Worm (Caenorhabditis elegans): Measurements from ENCODE around the gene D2096.9.
"Not testable (repeated sequence)": the region's sequence is repeated elsewhere in the genome, so short reads cannot be mapped to it uniquely, and the experiment has no call there.

D2096.9 gene

DNA sequence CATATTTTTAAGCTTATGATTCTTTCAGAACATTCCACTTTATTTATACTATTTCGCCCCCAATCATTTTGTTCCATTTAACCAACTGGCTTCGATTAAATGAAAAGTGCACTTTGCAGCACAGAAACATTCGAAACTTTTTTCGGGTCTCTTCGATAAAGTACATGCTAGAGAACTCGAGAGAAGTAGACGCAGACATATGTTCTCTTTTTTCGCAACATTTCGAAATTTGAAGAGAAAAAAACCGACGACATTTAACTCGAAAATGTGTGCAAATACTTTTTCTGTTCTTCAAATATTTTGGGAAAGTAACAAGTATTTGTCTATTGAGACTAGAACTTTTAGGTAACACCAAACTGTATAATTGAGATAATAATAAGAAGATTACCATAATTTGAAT is 5.7 kb downstream of the D2096.9 start:
- TF ChIP-seq unc-62 (GFP tag; optimal IDR thresholded peaks at IDR 0.05) = no peak

DNA sequence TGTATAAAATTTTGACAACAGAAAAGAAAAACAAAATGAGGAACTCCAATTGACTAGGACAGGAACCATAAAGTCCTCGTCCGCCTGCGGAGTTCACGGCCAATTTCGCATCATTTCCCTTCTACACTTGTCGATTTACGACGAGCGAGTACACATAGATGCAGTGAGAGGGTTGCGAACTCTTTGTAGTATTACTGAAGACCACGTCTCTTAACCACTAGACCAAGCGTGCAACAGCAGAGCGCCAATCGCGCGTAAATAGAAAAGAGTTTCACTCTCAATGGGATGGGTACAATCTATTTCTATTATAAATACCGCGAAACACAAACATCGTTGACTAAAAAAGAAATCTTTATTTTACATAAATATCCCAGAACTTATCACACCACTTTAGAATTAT is 7.2 kb downstream of the D2096.9 start:
- no peak for TF ChIP-seq unc-62 (GFP tag; optimal IDR thresholded peaks at IDR 0.05)

DNA sequence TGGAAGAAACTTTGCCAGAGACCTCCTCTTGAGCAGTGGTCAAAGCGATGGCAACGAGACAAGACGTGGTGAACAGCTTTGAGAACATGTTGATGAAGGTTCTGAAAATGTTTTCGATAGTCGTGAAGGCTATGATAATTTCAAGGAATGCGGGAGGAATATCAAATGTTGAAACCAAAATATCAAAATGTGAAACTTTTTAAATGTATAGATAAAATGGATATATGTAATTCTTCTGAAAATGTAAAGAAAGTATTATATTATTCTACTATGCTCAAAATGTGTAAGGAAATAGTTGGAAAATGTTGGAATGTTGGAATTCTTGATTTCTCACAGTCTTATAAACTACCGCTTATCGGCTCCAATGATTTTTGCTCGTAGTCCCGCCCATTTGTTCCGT is 13.5 kb downstream of the D2096.9 start, which contains the start of gene D2096.6:
Gene D2096.6 (minus strand): TSS at position 101 of the 400 bp plus-strand sequence.
- no peak for TF ChIP-seq unc-62 (GFP tag; optimal IDR thresholded peaks at IDR 0.05)

DNA sequence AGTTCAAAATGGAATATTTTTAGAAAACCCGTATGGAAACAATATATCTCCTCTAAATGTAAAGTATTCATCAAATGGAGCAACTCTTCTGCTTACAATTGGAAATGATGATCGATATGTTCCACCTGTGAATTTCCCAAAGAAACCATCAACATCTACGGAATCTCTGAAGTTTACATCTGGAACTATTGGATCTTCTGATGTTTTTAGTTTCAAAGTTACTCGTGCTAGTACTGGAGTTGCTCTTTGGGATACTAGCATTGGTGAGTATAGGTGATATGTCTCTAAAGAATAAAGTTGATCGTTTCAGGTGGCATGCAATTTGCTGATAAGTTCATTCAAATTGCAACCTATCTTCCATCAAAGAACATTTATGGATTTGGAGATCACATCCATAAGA is 14.7 kb downstream of the D2096.9 start:
- no peak for TF ChIP-seq unc-62 (GFP tag; optimal IDR thresholded peaks at IDR 0.05)

DNA sequence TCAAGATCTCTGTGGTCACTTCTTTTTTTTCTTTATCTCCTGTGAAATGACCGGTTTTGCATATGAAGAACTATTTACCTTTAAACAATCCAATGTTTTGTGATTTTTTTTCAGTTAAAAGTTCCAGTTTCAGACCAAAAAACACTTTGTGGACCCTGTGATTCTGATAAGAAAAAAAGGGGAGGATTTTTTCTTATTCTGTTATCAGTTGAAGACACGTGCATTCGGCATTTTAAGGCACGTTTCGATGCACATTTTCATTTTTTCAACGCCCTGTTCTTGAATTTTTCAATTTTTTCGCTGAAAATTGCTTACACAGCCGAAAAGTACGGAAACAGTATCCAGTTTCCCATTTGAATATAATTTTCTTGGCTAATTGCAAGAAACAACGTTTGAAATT is 16.3 kb downstream of the D2096.9 start, which contains the start of gene aagr-1:
Gene aagr-1 (plus strand): TSS at position 227 of the 400 bp plus-strand sequence.
- no peak for TF ChIP-seq unc-62 (GFP tag; optimal IDR thresholded peaks at IDR 0.05)

DNA sequence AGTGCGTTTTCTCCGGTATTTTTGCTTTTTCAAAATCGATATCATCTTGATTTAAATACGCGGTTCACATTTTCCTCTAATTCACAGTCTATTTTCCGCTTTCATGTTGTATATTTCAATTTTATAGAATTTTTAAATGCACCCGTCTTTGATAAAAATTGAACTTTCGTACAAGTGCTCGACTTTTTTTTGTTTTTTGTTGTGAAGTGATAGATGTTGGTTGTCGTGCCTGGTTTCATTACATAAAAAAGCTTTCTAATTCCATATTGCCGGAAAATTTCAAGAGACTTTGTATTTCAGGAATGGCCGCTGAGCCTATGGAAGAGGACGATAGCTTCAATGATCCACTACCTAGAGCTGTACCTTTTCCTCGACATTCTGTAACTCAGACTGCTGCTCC is 19.4 kb downstream of the D2096.9 start, which contains the start of gene D2096.12:
Gene D2096.12 (plus strand): TSS at position 301 of the 400 bp plus-strand sequence.
- TF ChIP-seq unc-62 (GFP tag; optimal IDR thresholded peaks at IDR 0.05) = no peak

DNA sequence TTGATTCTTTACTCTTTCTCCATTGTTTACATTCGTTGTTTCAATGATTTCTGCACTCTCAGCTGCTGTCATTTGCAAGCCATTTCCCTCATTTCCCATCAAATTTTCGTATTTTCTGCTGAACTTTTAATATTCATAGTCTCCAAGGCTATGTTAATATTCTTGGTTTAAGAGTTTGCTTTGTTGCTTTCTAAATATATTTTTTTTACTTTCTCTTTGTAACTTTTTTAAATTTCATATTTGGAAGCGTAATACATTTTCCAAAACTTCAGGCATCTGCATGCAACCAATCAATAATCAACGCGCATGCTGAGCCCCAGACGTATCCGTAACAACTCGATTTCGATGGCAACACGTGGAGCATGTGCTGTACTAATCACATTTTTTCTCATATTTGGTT is 21.8 kb downstream of the D2096.9 start, which contains the start of gene sqv-1:
Gene sqv-1 (plus strand): TSS at position 301 of the 400 bp plus-strand sequence.
- TF ChIP-seq unc-62 (GFP tag; optimal IDR thresholded peaks at IDR 0.05) = no peak

DNA sequence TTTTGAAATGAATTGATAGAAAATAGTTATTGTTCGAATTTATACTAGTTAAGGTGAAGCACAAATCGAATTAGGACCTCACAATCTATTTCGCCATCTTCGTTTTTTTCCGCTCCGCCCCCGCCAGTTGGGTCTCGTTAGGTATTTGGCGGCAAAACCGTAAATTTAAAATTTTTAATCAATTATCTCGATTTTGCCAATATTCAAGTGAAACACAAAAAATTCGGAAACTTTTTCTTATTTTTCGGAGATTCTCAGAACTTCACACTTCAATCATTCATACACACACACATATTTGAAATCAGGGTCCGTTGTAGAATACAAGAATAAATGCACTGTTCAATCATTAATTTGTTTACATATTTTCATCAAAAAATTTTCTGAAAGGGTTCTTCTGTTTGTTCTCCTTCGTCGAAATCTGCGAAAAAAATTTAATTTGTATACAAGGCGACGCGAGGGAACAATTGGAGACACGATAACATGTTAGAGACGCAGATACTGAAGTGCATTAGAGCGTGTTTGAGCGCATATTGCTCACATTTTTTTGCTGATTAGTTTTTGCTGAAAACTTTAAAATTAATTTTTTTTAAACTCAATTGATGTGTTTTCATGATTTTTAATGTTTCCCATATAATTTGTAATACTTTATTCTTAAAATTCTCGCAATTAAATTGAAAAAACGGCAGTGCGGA is 22.7 kb downstream of the D2096.9 start, which contains the start of gene D2096.5:
Gene D2096.5 (minus strand): TSS at position 51 of the 692 bp plus-strand sequence.
- TF ChIP-seq unc-62 (GFP tag; optimal IDR thresholded peaks at IDR 0.05) = no peak

DNA sequence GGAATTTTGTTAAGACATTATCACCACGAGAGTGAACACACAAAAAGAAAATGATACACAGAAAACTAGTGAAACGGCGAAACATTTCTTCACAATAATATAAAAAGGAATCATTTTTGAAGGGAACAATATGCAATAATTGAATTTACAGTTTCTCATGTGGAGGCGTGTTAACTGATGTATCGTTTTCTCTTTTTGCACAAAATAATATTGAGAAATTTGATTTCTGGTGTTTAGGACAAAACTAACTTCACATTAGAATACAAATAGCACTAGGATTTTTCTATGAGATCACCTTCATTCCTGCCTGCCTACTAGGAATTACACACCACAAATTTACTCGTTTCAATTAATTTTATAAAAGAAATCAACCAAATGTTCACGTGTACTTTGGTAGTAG is 24.1 kb downstream of the D2096.9 start, which contains the start of gene D2096.13:
Gene D2096.13 (minus strand): TSS at position 101 of the 400 bp plus-strand sequence.
- TF ChIP-seq unc-62 (GFP tag; optimal IDR thresholded peaks at IDR 0.05) = no peak

DNA sequence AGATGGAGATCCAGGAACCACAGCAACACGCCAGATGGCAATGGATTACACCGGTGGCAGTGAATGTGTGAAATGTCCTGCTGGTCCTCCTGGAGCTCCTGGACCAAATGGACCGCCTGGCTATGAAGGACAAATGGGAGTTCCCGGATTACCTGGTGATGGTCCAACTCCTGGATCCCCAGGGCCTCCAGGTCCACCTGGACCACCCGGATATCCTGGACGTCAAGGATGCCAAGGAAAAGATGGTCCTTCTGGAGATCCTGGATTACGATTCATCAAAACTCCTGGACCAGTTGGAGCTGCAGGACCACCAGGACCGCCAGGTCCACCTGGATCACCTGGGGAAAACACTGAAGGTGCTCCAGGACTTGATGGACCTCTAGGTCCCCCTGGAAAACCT is 25.3 kb downstream of the D2096.9 start:
- TF ChIP-seq unc-62 (GFP tag; optimal IDR thresholded peaks at IDR 0.05) = no peak

DNA sequence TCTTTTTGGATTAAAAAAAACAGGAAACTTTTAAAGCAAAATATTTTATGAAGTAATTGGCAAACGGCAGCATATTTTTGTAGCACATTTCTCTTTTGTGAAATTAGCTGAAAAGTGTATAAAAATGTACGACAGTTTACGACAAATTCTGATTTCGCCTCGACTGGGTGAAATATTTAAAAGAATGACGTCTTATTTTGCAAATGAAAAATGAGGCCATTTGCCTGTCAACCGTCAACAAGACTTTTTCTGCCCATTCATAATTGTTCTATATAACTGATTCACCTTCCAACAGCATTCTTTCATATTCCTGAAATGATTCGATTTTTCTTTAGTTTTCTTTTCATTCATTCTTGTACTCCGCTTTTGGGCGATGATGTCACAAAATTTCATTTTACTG is 27.0 kb downstream of the D2096.9 start, which contains the start of the genes F17E9.2 and col-116:
Gene F17E9.2 (plus strand): TSS at position 301 of the 400 bp plus-strand sequence.
Gene col-116 (plus strand): TSS at position 315 of the 400 bp plus-strand sequence.
- TF ChIP-seq unc-62 (GFP tag; optimal IDR thresholded peaks at IDR 0.05) = no peak

DNA sequence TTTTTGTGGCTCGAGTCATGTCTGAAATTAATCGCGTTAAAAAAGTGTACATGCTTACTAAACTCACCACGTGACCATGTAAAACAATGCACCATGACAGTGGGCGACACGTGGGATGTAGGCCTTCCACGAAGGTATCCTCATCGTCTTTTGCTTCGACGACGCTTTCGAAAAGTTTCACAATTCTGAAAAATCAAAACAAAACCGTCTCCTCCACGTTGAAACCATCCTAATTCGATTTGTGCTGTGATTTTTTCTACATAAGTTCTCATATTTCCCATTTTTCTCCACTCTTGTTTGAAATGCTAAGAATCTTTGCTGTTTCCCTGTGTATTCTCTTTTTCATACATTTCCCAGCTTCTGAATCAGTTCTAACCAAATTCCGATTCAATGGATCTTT is 28.0 kb downstream of the D2096.9 start, which contains the start of gene F17E9.3:
Gene F17E9.3 (plus strand): TSS at position 301 of the 400 bp plus-strand sequence.
- no peak for TF ChIP-seq unc-62 (GFP tag; optimal IDR thresholded peaks at IDR 0.05)

DNA sequence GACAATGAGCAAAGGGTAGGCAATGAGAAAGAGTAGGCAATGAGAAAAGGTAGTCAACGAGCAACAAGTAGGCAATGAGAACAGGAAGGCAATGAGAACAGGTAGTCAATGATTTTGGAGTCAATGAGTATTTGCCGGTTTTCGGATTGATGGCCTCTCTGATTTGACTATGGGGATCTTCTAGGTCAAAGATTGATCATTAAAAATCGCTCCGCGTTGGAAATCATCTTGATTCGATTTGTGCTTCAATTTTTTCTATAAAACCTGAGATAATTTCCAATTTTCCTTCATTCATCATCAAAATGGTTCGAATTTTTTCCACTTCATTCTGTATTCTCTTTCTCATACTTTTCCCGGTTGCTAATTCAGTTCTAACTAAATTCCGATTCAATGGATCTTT is 30.6 kb downstream of the D2096.9 start, which contains the start of gene F17E9.16:
Gene F17E9.16 (plus strand): TSS at position 301 of the 400 bp plus-strand sequence.
- TF ChIP-seq unc-62 (GFP tag; optimal IDR thresholded peaks at IDR 0.05) = not testable (repeated sequence)

DNA sequence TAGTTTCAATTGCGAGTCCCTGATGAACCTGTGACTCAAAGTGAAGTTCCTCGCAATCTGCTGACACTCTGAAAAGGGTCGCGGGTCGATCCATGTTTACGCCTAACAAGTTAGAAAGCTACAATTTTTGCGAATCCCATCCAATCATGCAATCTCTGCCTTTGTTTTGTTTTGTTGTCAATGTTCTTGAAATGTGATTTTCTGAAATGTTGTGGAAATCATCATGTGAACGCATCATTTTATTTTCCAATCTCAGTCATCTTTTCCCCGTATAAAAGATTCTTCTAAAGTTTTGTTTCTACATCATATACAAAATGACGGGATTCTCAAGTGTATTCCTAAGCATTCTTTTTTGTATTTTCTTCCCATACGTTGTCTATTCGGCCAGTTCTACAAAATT is 34.5 kb downstream of the D2096.9 start, which contains the start of gene F17E9.4:
Gene F17E9.4 (plus strand): TSS at position 301 of the 400 bp plus-strand sequence.
- TF ChIP-seq unc-62 (GFP tag; optimal IDR thresholded peaks at IDR 0.05) = no peak

DNA sequence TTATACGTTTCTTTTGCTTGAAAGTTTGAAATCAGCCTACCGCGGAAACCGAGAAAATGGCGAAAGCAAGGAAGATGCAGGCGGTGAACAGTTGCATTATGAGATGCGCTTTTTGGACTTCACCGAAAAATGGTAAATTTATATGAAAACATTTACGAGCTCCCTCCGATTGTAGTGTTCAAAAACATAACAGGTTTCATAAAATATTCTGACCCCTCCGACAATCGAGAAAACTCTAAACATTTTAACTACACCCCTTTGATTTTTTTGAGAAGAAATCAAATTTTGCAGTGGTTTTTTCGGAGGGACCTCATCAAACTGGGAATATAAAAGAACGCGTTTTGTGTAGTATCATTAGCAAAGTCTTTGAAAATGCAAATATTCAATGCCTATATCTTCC is 35.5 kb downstream of the D2096.9 start, which contains the start of the genes F17E9.18 and F17E9.15:
Gene F17E9.18 (minus strand): TSS at position 101 of the 400 bp plus-strand sequence.
Gene F17E9.15 (plus strand): TSS at position 368 of the 400 bp plus-strand sequence.
- TF ChIP-seq unc-62 (GFP tag; optimal IDR thresholded peaks at IDR 0.05) = no peak

DNA sequence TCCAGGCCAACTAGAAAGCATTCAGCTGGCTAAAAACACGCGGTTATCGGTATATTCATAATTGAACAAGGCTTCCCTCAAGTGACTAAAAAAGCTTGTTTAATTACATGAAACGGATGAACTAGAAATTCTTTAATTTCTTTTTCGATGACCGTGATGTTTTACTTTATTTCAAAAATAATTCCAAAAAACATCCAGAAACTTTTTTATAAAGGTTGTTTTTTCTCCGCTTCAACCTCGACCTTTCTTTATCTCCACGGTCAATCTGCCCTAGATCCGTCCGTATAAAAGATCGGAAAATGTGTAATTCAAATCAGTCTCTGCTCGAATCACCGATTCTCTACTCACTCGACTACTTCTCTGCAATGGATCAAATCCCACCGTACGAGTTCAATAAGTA is 37.1 kb downstream of the D2096.9 start, which contains the start of gene F17E9.5:
Gene F17E9.5 (plus strand): TSS at position 301 of the 400 bp plus-strand sequence.
- TF ChIP-seq unc-62 (GFP tag; optimal IDR thresholded peaks at IDR 0.05) = no peak
